Worm (Caenorhabditis elegans): ENCODE data around the gene srx-31.
"Not testable (repeated sequence)": the region's sequence is repeated elsewhere in the genome, so short reads cannot be mapped to it uniquely, and the experiment has no call there.

The srx-31 gene

DNA sequence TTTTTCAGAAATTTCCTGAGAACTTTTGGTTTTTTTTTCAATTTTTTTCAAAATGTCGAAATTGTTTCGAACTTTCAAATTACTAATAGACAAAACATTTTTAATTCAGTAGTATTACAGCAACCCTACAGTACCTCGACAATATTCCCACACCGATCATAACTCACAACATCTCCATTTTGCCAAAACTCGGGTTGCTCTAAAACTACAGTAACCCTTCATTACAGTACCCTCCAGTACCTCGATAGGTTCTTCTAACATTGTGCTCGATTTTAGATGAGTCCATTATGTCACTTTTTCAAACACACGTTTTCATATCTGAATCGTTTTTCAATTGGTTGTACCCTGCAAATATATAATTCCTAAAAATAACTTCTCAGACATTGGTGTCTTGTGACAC lies 26.2 kb upstream of the srx-31 start:
- no peak for TF ChIP-seq ama-1 (optimal IDR thresholded peaks at IDR 0.05)
- TF ChIP-seq tbx-37 (GFP tag; conservative IDR thresholded peaks at IDR 0.05), result no peak
- no peak for TF ChIP-seq hnd-1 (tag; optimal IDR thresholded peaks at IDR 0.05)
- TF ChIP-seq tra-4 (tag; optimal IDR thresholded peaks at IDR 0.05), result no peak
- no peak for TF ChIP-seq scrt-1 (GFP tag; IDR thresholded peaks at IDR 0.05)
- TF ChIP-seq F13C5.2 (tag; optimal IDR thresholded peaks at IDR 0.05), result no peak
- no peak for TF ChIP-seq ets-7 (tag; optimal IDR thresholded peaks at IDR 0.05)

DNA sequence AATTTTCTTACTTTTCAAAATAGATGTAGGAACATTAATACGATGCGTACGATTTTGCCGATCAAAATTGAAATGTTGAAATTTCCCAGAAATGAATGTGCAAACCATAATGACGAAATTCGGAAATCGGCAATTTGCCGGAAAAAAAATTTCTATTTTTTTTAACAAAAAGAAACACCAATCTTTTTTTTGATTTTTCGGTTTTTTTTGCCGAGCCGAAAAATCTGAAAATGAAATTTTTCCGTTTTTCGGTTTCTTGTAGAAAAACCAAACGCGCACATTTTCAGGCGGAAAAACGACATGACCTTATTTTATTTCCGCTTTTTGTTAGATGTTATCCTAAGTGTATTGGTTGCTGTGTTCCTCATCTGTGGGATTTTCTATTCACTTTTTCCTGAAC lies 24.7 kb upstream of the srx-31 start, which contains the start of gene srbc-13:
Gene srbc-13 (plus strand): TSS at position 301 of the 400 bp plus-strand sequence.
- TF ChIP-seq flt-1 (GFP tag; IDR thresholded peaks at IDR 0.05) (no peak), B0310.2 (tag; optimal IDR thresholded peaks at IDR 0.05) (no peak)

DNA sequence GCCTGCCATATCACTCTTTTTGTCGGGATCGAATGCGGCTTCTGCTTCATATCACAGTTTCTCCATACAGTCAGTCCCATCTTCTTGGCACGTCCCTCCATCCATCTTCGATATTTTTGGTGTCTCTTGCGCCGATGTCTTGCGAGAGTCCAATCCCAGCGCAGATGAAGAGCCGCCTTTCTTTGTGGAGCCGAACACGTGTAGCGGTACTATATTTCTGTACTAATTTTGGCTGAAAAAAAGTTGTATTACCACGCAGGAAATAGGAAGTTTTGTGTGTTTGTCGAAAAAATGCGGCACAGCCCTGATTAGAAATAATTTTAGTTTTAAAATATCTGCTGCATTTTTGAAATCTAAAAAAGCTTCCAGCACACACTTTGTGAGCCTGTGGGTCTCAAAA lies 20.3 kb upstream of the srx-31 start, which contains the start of gene K09C6.8:
Gene K09C6.8 (minus strand): TSS at position 101 of the 400 bp plus-strand sequence.
- not testable (repeated sequence) for TF ChIP-seq hnd-1 (tag; optimal IDR thresholded peaks at IDR 0.05); flt-1 (GFP tag; IDR thresholded peaks at IDR 0.05); tbx-11 (GFP tag; IDR thresholded peaks at IDR 0.05)

DNA sequence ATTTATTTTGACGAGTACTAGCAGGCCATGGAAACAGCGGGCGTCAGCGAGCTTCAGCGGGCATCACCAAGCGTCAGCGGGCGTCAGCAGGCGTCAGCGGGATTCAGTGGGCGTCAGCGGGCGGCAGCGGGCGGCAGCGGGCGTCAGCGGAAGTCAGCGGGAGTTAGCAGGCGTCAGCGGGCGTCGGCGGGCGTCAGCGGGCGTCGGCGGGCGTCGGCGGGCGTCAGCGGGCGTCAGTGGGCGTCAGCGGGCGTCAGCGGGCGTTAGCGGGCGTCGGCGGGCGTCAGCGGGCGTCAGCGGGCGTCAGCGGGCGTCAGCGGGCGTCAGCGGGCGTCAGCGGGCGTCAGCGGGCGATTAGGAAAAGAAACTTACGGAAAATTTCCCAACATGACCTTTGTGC lies 19.8 kb upstream of the srx-31 start:
- peak; percentile 47; the same call in 1 of the 2 replicates for TF ChIP-seq pes-1 (GFP tag; IDR thresholded peaks at IDR 0.05)
- TF ChIP-seq B0310.2 (tag; optimal IDR thresholded peaks at IDR 0.05), result no peak

DNA sequence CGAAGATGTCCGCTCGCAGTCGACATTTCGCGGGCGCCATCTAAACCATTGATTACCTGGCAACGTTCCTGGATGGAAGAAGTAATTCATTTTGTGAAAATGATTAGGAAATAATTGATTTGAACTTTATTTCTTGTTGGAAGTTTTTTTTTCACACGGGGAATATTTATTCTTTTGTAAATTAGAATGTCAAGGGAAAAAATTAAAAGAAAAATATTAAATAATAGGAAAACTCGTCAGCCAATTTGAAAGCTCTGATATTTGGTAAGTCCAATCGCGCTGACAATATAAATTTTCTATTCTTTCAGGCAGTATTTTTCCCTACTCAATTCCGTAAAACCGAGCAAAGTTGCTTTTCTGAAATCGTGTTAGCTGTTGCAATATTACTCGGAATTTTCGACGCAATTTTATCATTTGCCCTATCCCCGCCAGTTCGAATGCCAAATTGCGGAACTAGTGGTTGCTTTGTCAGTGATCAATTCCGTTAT lies 16.2 kb upstream of the srx-31 start, which contains the start of the genes K09C6.7 and K09C6.10:
Gene K09C6.7 (minus strand): TSS at position 101 of the 488 bp plus-strand sequence.
Gene K09C6.10 (plus strand): TSS at position 438 of the 488 bp plus-strand sequence.
- TF ChIP-seq ceh-13 (GFP tag; optimal IDR thresholded peaks at IDR 0.05); tra-4 (tag; optimal IDR thresholded peaks at IDR 0.05); sea-1 (GFP tag; conservative IDR thresholded peaks at IDR 0.05): not testable (repeated sequence)

DNA sequence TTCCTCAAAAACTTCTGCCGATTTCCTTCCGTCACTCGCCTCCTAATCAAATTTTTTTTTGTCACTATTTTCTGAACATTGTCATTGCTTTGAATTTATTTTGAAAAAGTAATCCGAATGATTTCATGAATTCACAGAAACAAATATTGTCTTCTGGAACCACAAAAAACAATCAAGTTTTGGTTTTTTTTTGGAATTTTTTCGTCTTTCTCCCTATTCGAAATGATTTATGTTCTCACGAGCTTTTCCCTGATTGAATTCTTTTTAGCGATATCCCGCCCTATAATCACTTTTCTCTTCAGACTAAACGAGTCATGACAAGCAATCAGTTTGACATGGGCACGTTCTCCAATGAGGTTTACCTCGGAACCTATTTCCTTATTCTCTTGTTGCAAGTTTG lies 10.5 kb upstream of the srx-31 start, which contains the start of gene F41H8.1:
Gene F41H8.1 (plus strand): TSS at position 301 of the 400 bp plus-strand sequence.
- TF ChIP-seq hmg-4 (GFP tag; optimal IDR thresholded peaks at IDR 0.05), result no peak
- TF ChIP-seq sea-1 (GFP tag; conservative IDR thresholded peaks at IDR 0.05), result no peak
- no peak for TF ChIP-seq flt-1 (GFP tag; IDR thresholded peaks at IDR 0.05)
- TF ChIP-seq hmbx-1 (tag; optimal IDR thresholded peaks at IDR 0.05), result no peak
- no peak for TF ChIP-seq tbx-37 (GFP tag; conservative IDR thresholded peaks at IDR 0.05)
- no peak for TF ChIP-seq F13C5.2 (tag; optimal IDR thresholded peaks at IDR 0.05)
- TF ChIP-seq hnd-1 (tag; optimal IDR thresholded peaks at IDR 0.05), result no peak
- TF ChIP-seq ets-7 (tag; optimal IDR thresholded peaks at IDR 0.05), result no peak
- TF ChIP-seq pes-1 (GFP tag; IDR thresholded peaks at IDR 0.05), result no peak
- no peak for TF ChIP-seq ceh-13 (GFP tag; optimal IDR thresholded peaks at IDR 0.05)
- no peak for TF ChIP-seq aly-1 (tag; optimal IDR thresholded peaks at IDR 0.05)

DNA sequence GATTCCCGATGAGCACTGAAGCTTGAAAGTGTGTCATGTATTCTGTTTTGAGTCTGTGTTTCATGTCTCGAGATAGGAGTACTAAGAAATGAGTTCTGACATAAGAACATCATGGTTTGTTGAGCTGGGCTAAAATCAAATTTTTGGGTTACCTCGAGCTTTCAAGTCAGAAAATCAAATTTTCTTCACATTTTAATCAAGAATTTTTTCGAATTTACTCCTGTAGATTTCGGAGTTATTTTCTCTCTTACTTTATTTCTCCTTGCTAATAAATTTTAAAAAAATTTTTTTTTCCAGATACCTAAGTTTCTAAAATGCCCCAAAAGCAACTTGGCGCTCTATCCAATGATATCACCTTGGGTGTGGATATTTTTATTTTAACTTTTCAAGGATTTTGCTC lies 3.3 kb upstream of the srx-31 start, which contains the start of gene F41H8.2:
Gene F41H8.2 (plus strand): TSS at position 301 of the 400 bp plus-strand sequence.
- no peak for TF ChIP-seq hnd-1 (tag; optimal IDR thresholded peaks at IDR 0.05)
- no peak for TF ChIP-seq B0310.2 (tag; optimal IDR thresholded peaks at IDR 0.05)
- no peak for TF ChIP-seq sea-1 (GFP tag; conservative IDR thresholded peaks at IDR 0.05)
- no peak for TF ChIP-seq flt-1 (GFP tag; IDR thresholded peaks at IDR 0.05)
- TF ChIP-seq ceh-13 (GFP tag; optimal IDR thresholded peaks at IDR 0.05), result no peak

DNA sequence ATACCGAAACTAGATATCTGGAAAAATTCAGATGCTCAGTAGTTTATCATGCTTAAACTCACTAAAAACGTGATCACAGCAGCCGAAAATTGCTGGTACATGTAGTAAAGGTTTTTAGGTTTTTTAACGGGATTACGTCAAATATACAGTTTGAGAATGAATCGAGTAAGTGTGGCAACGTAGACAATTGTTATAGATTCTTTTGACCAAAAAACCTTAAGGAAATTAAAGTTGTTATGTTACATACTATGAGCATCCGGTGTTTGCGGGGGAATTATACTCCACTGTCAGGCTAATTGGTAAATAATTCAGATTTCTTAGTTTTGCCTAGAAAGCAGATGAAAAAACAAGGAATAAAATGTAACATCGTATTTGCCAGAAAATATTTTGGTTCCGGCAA lies 2.2 kb downstream of the srx-31 start, which contains the start of gene srx-32:
Gene srx-32 (minus strand): TSS at position 101 of the 400 bp plus-strand sequence.
- TF ChIP-seq ceh-36 (tag; optimal IDR thresholded peaks at IDR 0.05); scrt-1 (GFP tag; IDR thresholded peaks at IDR 0.05); flt-1 (GFP tag; IDR thresholded peaks at IDR 0.05): not testable (repeated sequence)

DNA sequence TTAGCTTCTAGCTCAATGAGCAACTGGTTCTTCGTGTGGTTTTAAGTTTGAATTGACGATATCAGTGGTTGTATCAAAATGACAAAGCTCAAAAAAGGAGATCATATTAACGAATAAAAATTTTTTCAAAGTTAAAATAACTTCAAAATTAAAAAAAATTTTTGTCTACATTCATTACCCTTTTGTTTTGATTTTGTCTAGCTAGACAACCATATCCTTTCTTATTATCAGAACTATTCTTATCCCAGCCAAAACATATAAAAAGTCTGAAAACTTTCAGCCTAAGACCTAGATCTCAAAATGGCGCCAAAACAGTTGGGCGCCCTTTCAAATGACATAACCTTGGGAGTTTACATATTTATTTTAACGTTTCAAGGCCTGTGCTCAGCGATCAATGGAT lies 5.6 kb downstream of the srx-31 start, which contains the start of gene R13D11.1:
Gene R13D11.1 (plus strand): TSS at position 301 of the 400 bp plus-strand sequence.
- no peak for TF ChIP-seq tbx-37 (GFP tag; conservative IDR thresholded peaks at IDR 0.05)

DNA sequence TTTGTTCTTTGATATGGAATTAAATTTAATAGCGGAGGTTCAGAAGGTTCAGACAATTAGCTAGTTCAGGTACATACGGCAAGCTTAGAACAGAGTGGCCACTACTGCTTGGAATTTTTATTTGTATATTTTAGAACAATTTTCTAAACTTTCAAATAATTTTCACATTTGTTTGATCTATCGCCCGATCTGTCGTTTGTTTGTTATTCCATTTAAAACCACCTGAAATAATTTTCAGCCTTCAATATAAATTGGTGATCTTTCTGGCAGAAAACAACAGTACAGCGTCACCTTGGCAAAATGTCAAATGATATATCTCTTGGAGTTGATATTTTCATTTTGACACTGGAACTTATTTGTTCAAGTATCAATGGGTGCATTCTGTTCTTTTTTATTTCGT lies 8.1 kb downstream of the srx-31 start, which contains the start of gene R13D11.3:
Gene R13D11.3 (plus strand): TSS at position 301 of the 400 bp plus-strand sequence.
- TF ChIP-seq scrt-1 (GFP tag; IDR thresholded peaks at IDR 0.05), result no peak
- TF ChIP-seq hmbx-1 (tag; optimal IDR thresholded peaks at IDR 0.05), result no peak
- no peak for TF ChIP-seq hnd-1 (tag; optimal IDR thresholded peaks at IDR 0.05)
- TF ChIP-seq hmg-4 (GFP tag; optimal IDR thresholded peaks at IDR 0.05), result no peak
- TF ChIP-seq tbx-11 (GFP tag; IDR thresholded peaks at IDR 0.05), result no peak
- TF ChIP-seq ama-1 (optimal IDR thresholded peaks at IDR 0.05), result no peak
- no peak for TF ChIP-seq ceh-36 (tag; optimal IDR thresholded peaks at IDR 0.05)
- TF ChIP-seq tra-4 (tag; optimal IDR thresholded peaks at IDR 0.05), result no peak
- no peak for TF ChIP-seq F13C5.2 (tag; optimal IDR thresholded peaks at IDR 0.05)
- TF ChIP-seq pes-1 (GFP tag; IDR thresholded peaks at IDR 0.05), result no peak
- no peak for TF ChIP-seq aly-1 (tag; optimal IDR thresholded peaks at IDR 0.05)
- no peak for TF ChIP-seq tbx-37 (GFP tag; conservative IDR thresholded peaks at IDR 0.05)
- TF ChIP-seq sea-1 (GFP tag; conservative IDR thresholded peaks at IDR 0.05), result no peak
- TF ChIP-seq flt-1 (GFP tag; IDR thresholded peaks at IDR 0.05), result no peak
